Worm (Caenorhabditis elegans) whole organism, L4/young adult: Measurements from ENCODE around the gene C50A2.3.

Source experiments
- dao-5 ChIP-seq: sonication (generic microtip); optimal IDR thresholded peaks from 2 replicates; lab custom pipeline; 2016; ENCODE audit warnings: missing genotype, missing genetic modification characterization, moderate library complexity, missing compliant biosample characterization
- him-1 ChIP-seq: sonication (generic microtip); optimal IDR thresholded peaks from 2 replicates; lab custom pipeline; 2016; ENCODE audit warnings: missing genotype, missing genetic modification reagents, missing genetic modification characterization, missing compliant biosample characterization

ce11 chrIV:1168311-1168965 is 10.6 kb upstream of the C50A2.3 start:
- TF ChIP-seq dao-5 (tag; lab: Kevin White, UChicago) (no peak), him-1 (tag; lab: Kevin White, UChicago) (no peak)
